Worm (Caenorhabditis elegans) whole organism, mixed stage, embryonic: ENCODE results near the gene F10A3.17.

Experiments used
- M03D4.4 ChIP-seq: sonication (generic microtip); optimal IDR thresholded peaks from 2 replicates; lab custom pipeline; 2017; ENCODE audit warnings: mild to moderate bottlenecking, missing genetic modification characterization, missing compliant biosample characterization
- bed-3 ChIP-seq: fragments of 200-800 bp; sonication (Bioruptor generic); optimal IDR thresholded peaks from 3 replicates; lab custom pipeline; 2018; ENCODE audit warnings: mild to moderate bottlenecking, missing genetic modification characterization, moderate library complexity, missing compliant biosample characterization
- blmp-1 ChIP-seq: fragments of 150-350 bp; optimal IDR thresholded peaks from 2 replicates; lab custom pipeline; 2014; ENCODE audit warnings: missing biosample characterization, missing genetic modification characterization
- ceh-43 ChIP-seq: fragments of 200-800 bp; sonication (Bioruptor generic); optimal IDR thresholded peaks from 2 replicates; lab custom pipeline; 2018; ENCODE audit warnings: mild to moderate bottlenecking, missing genetic modification characterization, moderate library complexity, missing compliant biosample characterization
- ceh-83 ChIP-seq: fragments of 200-800 bp; sonication (Bioruptor generic); optimal IDR thresholded peaks from 2 replicates; lab custom pipeline; 2018; ENCODE audit warnings: mild to moderate bottlenecking, missing genetic modification characterization, missing compliant biosample characterization
- ces-1 ChIP-seq: fragments of 150-350 bp; optimal IDR thresholded peaks from 2 replicates; lab custom pipeline; 2014; ENCODE audit warnings: missing biosample characterization, missing genetic modification reagents, missing genetic modification characterization
- cnd-1 ChIP-seq: fragments of 200-800 bp; sonication (Bioruptor generic); optimal IDR thresholded peaks from 2 replicates; lab custom pipeline; 2018; ENCODE audit warnings: mild to moderate bottlenecking, missing genetic modification characterization, missing compliant biosample characterization
- drap-1 ChIP-seq: fragments of 200-800 bp; sonication (Bioruptor generic); optimal IDR thresholded peaks from 3 replicates; lab custom pipeline; 2018; ENCODE audit warnings: mild to moderate bottlenecking, missing genetic modification characterization, missing compliant biosample characterization
- elt-1 ChIP-seq: sonication (generic microtip); optimal IDR thresholded peaks from 2 replicates; lab custom pipeline; 2017; ENCODE audit warnings: missing genetic modification characterization, mild to moderate bottlenecking, missing compliant biosample characterization, antibody characterized with exemption, moderate library complexity, borderline replicate concordance; ENCODE audit not compliant: insufficient read depth
- elt-3 ChIP-seq: fragments of 150-350 bp; optimal IDR thresholded peaks from 2 replicates; lab custom pipeline; 2014; ENCODE audit warnings: missing biosample characterization, missing genetic modification characterization
- flh-1 ChIP-seq: fragments of 200-800 bp; sonication (Bioruptor generic); optimal IDR thresholded peaks from 2 replicates; lab custom pipeline; 2018; ENCODE audit warnings: mild to moderate bottlenecking, missing genetic modification characterization, moderate library complexity, missing compliant biosample characterization
- ham-2 ChIP-seq: fragments of 200-800 bp; sonication (Bioruptor generic); optimal IDR thresholded peaks from 2 replicates; lab custom pipeline; 2018; ENCODE audit warnings: mild to moderate bottlenecking, missing genetic modification characterization, missing compliant biosample characterization
- hlh-1 ChIP-seq: fragments of 150-350 bp; optimal IDR thresholded peaks from 2 replicates; lab custom pipeline; 2014; ENCODE audit warnings: missing biosample characterization, missing genetic modification reagents, missing genetic modification characterization
- lin-13 ChIP-seq: fragments of 150-350 bp; optimal IDR thresholded peaks from 2 replicates; lab custom pipeline; 2014; ENCODE audit warnings: missing biosample characterization, missing genetic modification characterization
- lin-32 ChIP-seq: fragments of 200-800 bp; sonication (Bioruptor generic); optimal IDR thresholded peaks from 2 replicates; lab custom pipeline; 2018; ENCODE audit warnings: mild to moderate bottlenecking, missing genetic modification characterization, missing compliant biosample characterization
- lsy-2 ChIP-seq: fragments of 150-350 bp; optimal IDR thresholded peaks from 2 replicates; lab custom pipeline; 2014; ENCODE audit warnings: missing biosample characterization, missing genetic modification characterization
- mab-5 ChIP-seq: fragments of 150-350 bp; optimal IDR thresholded peaks from 2 replicates; lab custom pipeline; 2014; ENCODE audit warnings: missing biosample characterization, missing genetic modification characterization
- mep-1 ChIP-seq: fragments of 150-350 bp; optimal IDR thresholded peaks from 2 replicates; lab custom pipeline; 2017; ENCODE audit warnings: missing biosample characterization, missing genetic modification reagents, missing genetic modification characterization, inconsistent platforms
- mls-2 ChIP-seq: sonication (generic microtip); optimal IDR thresholded peaks from 2 replicates; lab custom pipeline; 2016; ENCODE audit warnings: mild to moderate bottlenecking, missing genetic modification characterization, moderate library complexity, missing compliant biosample characterization
- nhr-2 ChIP-seq: fragments of 150-350 bp; optimal IDR thresholded peaks from 2 replicates; lab custom pipeline; 2014; ENCODE audit warnings: missing biosample characterization, missing genetic modification characterization
- nhr-237 ChIP-seq: fragments of 150-350 bp; optimal IDR thresholded peaks from 2 replicates; lab custom pipeline; 2014; ENCODE audit warnings: missing biosample characterization, missing genetic modification characterization
- nhr-28 ChIP-seq: fragments of 150-350 bp; optimal IDR thresholded peaks from 2 replicates; lab custom pipeline; 2014; ENCODE audit warnings: missing biosample characterization, missing genetic modification characterization
- nhr-76 ChIP-seq: sonication (generic microtip); optimal IDR thresholded peaks from 2 replicates; lab custom pipeline; 2017; ENCODE audit warnings: missing biosample characterization, missing genetic modification characterization
- pha-4 ChIP-seq: fragments of 150-350 bp; optimal IDR thresholded peaks from 2 replicates; lab custom pipeline; 2018; ENCODE audit warnings: missing biosample characterization, missing genetic modification reagents, missing genetic modification characterization
- sem-2 ChIP-seq: fragments of 200-800 bp; sonication (Bioruptor generic); optimal IDR thresholded peaks from 2 replicates; lab custom pipeline; 2018; ENCODE audit warnings: mild to moderate bottlenecking, missing genetic modification characterization, missing compliant biosample characterization
- snpc-4 ChIP-seq: fragments of 150-350 bp; optimal IDR thresholded peaks from 2 replicates; lab custom pipeline; 2014; ENCODE audit warnings: missing biosample characterization, missing genetic modification characterization
- sptf-1 ChIP-seq: sonication (generic microtip); optimal IDR thresholded peaks from 2 replicates; lab custom pipeline; 2017; ENCODE audit warnings: mild to moderate bottlenecking, missing genetic modification characterization, moderate library complexity, missing compliant biosample characterization
- tbx-8 ChIP-seq: fragments of 200-800 bp; sonication (Bioruptor generic); optimal IDR thresholded peaks from 2 replicates; lab custom pipeline; 2018; ENCODE audit warnings: mild to moderate bottlenecking, missing genetic modification characterization, moderate library complexity, missing compliant biosample characterization
- unc-39 ChIP-seq: fragments of 150-350 bp; optimal IDR thresholded peaks from 2 replicates; lab custom pipeline; 2014; ENCODE audit warnings: missing biosample characterization, missing genetic modification characterization
- unc-62 ChIP-seq: fragments of 150-350 bp; optimal IDR thresholded peaks from 2 replicates; lab custom pipeline; 2014; ENCODE audit warnings: missing biosample characterization, missing genetic modification reagents, missing genetic modification characterization
- zip-8 ChIP-seq: fragments of 150-350 bp; optimal IDR thresholded peaks from 2 replicates; lab custom pipeline; 2014; ENCODE audit warnings: missing biosample characterization, missing genetic modification characterization
- ztf-11 ChIP-seq: fragments of 150-350 bp; optimal IDR thresholded peaks from 2 replicates; lab custom pipeline; 2014; ENCODE audit warnings: missing biosample characterization, missing genetic modification characterization

The F10A3.17 gene

DNA sequence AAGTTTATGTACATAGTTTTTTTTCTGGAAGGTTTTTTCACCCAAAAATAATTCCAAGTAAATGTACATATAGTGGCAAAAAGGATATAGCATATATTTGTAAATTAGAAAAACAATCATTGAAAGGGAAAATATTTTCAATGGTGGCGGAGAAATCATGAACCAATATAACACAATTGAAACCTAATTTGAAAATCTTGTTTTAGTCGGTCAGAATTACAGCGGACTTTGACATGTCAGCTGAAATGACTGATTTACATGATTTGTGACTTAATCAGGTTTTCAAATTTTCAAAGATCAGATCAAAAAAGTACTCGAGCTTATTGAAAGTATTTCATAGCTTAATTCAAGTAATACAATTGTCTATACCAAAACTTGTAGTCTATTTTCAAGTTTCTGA is 12.2 kb upstream of the F10A3.17 start, which contains the start of gene K05D4.9:
TSS of gene K05D4.9 (minus strand) at position 101 of the 400 bp plus-strand sequence.
- TF ChIP-seq lin-13 (tag; lab: Kevin White, UChicago) (no peak), ceh-83 (GFP tag; lab: Kevin White, UChicago) (no peak), lin-32 (GFP tag; lab: Kevin White, UChicago) (no peak), nhr-76 (tag; lab: Kevin White, UChicago) (no peak), nhr-2 (tag; lab: Kevin White, UChicago) (no peak), ceh-43 (no peak), elt-1 (tag; lab: Kevin White, UChicago) (no peak), unc-39 (tag; lab: Kevin White, UChicago) (no peak), unc-62 (no peak), pha-4 (tag; lab: Kevin White, UChicago) (no peak), nhr-28 (tag; lab: Kevin White, UChicago) (no peak), hlh-1 (tag; lab: Kevin White, UChicago) (no peak), elt-3 (tag; lab: Kevin White, UChicago) (no peak)

DNA sequence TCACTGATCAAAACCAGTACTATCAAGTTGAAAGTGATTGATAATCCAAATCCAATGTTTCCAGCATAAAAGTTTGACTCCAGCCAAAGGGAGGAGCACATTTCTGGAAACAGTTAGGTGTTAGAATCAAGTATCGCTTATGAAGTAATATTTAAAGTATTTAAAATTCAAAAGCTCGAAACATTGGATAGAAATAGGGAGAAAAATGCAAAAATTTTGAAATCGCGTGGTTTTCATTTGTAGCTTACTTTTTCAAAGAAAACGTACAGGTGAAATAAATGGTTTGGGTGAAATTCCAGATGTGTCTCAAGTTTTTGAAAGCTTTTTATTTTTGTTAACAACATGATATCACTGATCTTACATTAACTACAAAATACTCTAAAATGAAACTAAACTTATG is 9.5 kb upstream of the F10A3.17 start, which contains the start of gene str-111:
TSS of gene str-111 (minus strand) at position 101 of the 400 bp plus-strand sequence.
- TF ChIP-seq snpc-4 (no peak), ces-1 (GFP tag; lab: Kevin White, UChicago) (no peak), blmp-1 (no peak), unc-62 (no peak), pha-4 (tag; lab: Kevin White, UChicago) (no peak), lsy-2 (tag; lab: Kevin White, UChicago) (no peak), ztf-11 (tag; lab: Kevin White, UChicago) (no peak), lin-32 (GFP tag; lab: Kevin White, UChicago) (no peak), nhr-237 (no peak), mls-2 (tag; lab: Kevin White, UChicago) (no peak), sem-2 (GFP tag; lab: Kevin White, UChicago) (no peak), sptf-1 (tag; lab: Kevin White, UChicago) (no peak), nhr-2 (tag; lab: Kevin White, UChicago) (no peak), ceh-43 (no peak), mab-5 (tag; lab: Kevin White, UChicago) (no peak), elt-1 (tag; lab: Kevin White, UChicago) (no peak), lin-13 (tag; lab: Kevin White, UChicago) (no peak), bed-3 (GFP tag; lab: Kevin White, UChicago) (no peak), nhr-76 (tag; lab: Kevin White, UChicago) (no peak)

DNA sequence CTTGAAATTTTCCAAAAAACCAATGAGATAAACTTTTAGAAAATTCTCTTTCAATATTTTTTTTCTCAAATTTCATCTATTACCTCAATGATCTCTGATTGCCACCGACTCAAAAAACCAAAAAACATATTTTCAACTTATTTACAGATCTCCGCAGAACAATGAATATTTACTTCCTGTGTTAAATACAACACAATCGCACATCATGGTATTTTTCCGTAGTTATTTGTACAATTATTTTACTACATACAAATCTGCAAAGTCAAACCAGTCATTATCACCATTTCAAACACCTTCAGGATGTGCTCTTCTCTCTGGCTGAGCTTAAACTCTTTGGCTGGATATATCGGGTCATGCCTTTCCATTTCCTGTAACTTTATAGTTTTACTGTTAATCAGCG is 6.4 kb upstream of the F10A3.17 start, which contains the start of gene str-108:
TSS of gene str-108 (plus strand) at position 301 of the 400 bp plus-strand sequence.
- no peak for TF ChIP-seq nhr-2 (tag; lab: Kevin White, UChicago)
- no peak for TF ChIP-seq flh-1 (GFP tag; lab: Kevin White, UChicago)
- TF ChIP-seq nhr-76 (tag; lab: Kevin White, UChicago) = no peak
- TF ChIP-seq zip-8 (tag; lab: Kevin White, UChicago) = no peak
- TF ChIP-seq snpc-4 = no peak
- no peak for TF ChIP-seq sptf-1 (tag; lab: Kevin White, UChicago)
- TF ChIP-seq blmp-1 = no peak
- no peak for TF ChIP-seq ces-1 (GFP tag; lab: Kevin White, UChicago)
- no peak for TF ChIP-seq lsy-2 (tag; lab: Kevin White, UChicago)
- TF ChIP-seq tbx-8 (GFP tag; lab: Kevin White, UChicago) = no peak
- TF ChIP-seq bed-3 (GFP tag; lab: Kevin White, UChicago) = no peak
- no peak for TF ChIP-seq mls-2 (tag; lab: Kevin White, UChicago)

ce11 chrV:16163719-16164118 is 4.2 kb upstream of the F10A3.17 start, which contains the start of gene F10A3.12:
TSS of gene F10A3.12 (plus strand) at chrV:16164019.
- no peak for TF ChIP-seq mls-2 (tag; lab: Kevin White, UChicago)
- TF ChIP-seq mab-5 (tag; lab: Kevin White, UChicago) = no peak
- TF ChIP-seq lin-13 (tag; lab: Kevin White, UChicago) = no peak
- TF ChIP-seq tbx-8 (GFP tag; lab: Kevin White, UChicago) = no peak
- no peak for TF ChIP-seq blmp-1
- no peak for TF ChIP-seq flh-1 (GFP tag; lab: Kevin White, UChicago)
- no peak for TF ChIP-seq nhr-76 (tag; lab: Kevin White, UChicago)
- no peak for TF ChIP-seq cnd-1
- TF ChIP-seq ham-2 = no peak
- TF ChIP-seq ceh-83 (GFP tag; lab: Kevin White, UChicago) = no peak
- TF ChIP-seq drap-1 (GFP tag; lab: Kevin White, UChicago) = no peak
- no peak for TF ChIP-seq sptf-1 (tag; lab: Kevin White, UChicago)
- TF ChIP-seq mep-1 (tag; lab: Kevin White, UChicago) = no peak
- no peak for TF ChIP-seq elt-3 (tag; lab: Kevin White, UChicago)
- TF ChIP-seq nhr-237 = no peak
- TF ChIP-seq hlh-1 (tag; lab: Kevin White, UChicago) = no peak
- no peak for TF ChIP-seq M03D4.4
- TF ChIP-seq elt-1 (tag; lab: Kevin White, UChicago) = no peak
- TF ChIP-seq ztf-11 (tag; lab: Kevin White, UChicago) = no peak
- TF ChIP-seq, all 35 proteins: peak for 0
